Worm (Caenorhabditis elegans) whole organism, L4/young adult: ENCODE results near the gene W04B5.5.

Source experiments
- W03F9.2 ChIP-seq: fragments of 150-350 bp; optimal IDR thresholded peaks from 2 replicates; lab custom pipeline; 2014; ENCODE audit warnings: missing biosample characterization, missing genetic modification characterization
- dao-5 ChIP-seq: sonication (generic microtip); optimal IDR thresholded peaks from 2 replicates; lab custom pipeline; 2016; ENCODE audit warnings: missing genotype, missing genetic modification characterization, moderate library complexity, missing compliant biosample characterization
- him-1 ChIP-seq: sonication (generic microtip); optimal IDR thresholded peaks from 2 replicates; lab custom pipeline; 2016; ENCODE audit warnings: missing genotype, missing genetic modification reagents, missing genetic modification characterization, missing compliant biosample characterization

ce11 chrIII:2375918-2376317 lies 42.1 kb downstream of the W04B5.5 start, which contains the start of gene H14E04.2:
- TF ChIP-seq him-1 (tag; lab: Kevin White, UChicago) (no peak), dao-5 (tag; lab: Kevin White, UChicago) (no peak), W03F9.2 (peak; percentile 44)
